Fruit fly (Drosophila melanogaster): ENCODE results near the gene CG44227.
A peak's percentile ranks its signal among the peaks of the same experiment; 100 is the strongest.

Gene CG44227

DNA sequence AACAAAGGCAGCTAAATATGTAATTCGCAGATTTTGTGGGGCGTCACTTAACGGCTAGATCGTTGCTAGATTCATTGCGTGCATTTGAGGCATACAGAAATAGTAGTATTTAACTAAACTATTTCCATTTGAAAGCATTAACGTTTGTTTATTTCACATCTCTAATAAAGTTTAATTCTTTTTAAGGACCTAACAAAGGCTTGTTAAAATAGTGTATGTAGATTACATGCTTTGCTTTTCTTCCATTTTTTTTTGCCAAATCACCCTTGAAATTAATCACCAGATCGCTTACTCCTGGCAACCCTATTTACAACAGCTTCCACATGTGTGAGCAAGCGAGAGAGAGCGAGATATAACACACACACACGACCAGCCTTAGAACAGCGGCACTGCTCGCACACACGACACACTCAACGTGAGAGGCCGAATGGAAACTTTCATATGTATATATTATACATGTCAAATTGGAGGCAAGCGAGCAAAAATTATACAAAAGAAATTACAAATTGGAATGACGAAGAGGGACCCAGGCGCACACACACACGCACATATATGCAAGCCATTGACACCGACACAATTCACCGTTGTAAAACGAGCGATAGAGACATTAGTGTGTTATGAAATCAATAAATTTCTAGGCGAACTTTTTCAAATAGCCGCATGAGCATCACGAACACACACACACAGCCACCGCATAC, 25.6 kb downstream of the CG44227 start (continued):
- TF ChIP-seq h (GFP tag; optimal IDR thresholded peaks at IDR 0.05) (peak; percentile 74), Sp1 (GFP tag; optimal IDR thresholded peaks at IDR 0.05) (peak; percentile 63)

DNA sequence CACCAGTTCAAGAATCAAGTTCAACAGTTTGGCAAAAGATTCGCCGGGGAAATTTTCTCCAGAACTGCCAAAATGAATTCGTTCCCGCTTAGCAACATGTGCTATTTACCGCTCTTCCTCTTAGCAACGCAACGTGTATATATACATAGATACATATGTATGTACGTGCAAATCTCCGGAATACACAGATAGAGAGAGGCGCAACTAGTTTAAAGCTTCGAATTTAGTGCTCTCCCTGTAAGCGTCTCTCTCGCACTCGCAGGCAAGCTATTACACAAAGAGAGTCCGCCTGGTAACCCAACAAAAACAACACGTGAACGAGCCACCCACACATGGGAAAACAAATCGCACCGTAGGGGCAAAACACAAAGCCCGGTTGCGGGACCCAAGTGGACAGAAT, 26.3 kb downstream of the CG44227 start:
- TF ChIP-seq CG32264 (GFP tag; optimal IDR thresholded peaks at IDR 0.05) (no peak), dsf (GFP tag; optimal IDR thresholded peaks at IDR 0.05; ENCODE audit: borderline replicate concordance) (no peak), pan (optimal IDR thresholded peaks at IDR 0.05) (no peak), HLH106 (tag; optimal IDR thresholded peaks at IDR 0.05) (no peak), tai (GFP tag; optimal IDR thresholded peaks at IDR 0.05) (no peak), Abd-B (GFP tag; optimal IDR thresholded peaks at IDR 0.05) (no peak), Hr78 (GFP tag; optimal IDR thresholded peaks at IDR 0.05) (no peak), sage (GFP tag; optimal IDR thresholded peaks at IDR 0.05) (no peak), foxo (GFP tag; optimal IDR thresholded peaks at IDR 0.05) (no peak)

DNA sequence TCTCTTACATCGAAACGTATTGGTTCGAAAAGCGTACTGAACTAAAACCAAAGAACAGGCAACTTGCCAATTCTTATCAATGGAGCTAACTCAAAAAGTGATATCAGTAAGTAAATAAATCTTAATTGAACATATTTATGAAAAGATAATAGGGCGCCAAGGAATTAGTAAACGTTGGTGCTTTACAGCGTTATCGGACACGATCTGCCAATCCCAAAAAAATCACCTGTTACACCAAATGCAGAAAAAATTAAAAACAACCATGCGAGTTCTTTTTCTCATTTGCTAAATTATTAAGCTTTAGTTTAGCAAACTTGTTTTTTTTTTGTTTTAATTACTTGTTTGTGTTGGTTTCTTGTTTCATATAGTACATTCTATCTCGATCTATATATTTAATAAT, 30.3 kb downstream of the CG44227 start, which contains the start of gene CG42489:
Gene CG42489, minus strand, starts transcription at position 101 of the 400 bp plus-strand sequence.
- TF ChIP-seq Rel (GFP tag; optimal IDR thresholded peaks at IDR 0.05) (no peak), Rel (tag; optimal IDR thresholded peaks at IDR 0.05) (no peak), Vsx2 (GFP tag; optimal IDR thresholded peaks at IDR 0.05; ENCODE audit: partially characterized antibody) (no peak), jim (GFP tag; optimal IDR thresholded peaks at IDR 0.05) (no peak), br (GFP tag; optimal IDR thresholded peaks at IDR 0.05) (no peak), woc (GFP tag; optimal IDR thresholded peaks at IDR 0.05) (no peak), fru (GFP tag; optimal IDR thresholded peaks at IDR 0.05) (no peak), brk (GFP tag; optimal IDR thresholded peaks at IDR 0.05) (no peak), usp (GFP tag; optimal IDR thresholded peaks at IDR 0.05) (no peak)

DNA sequence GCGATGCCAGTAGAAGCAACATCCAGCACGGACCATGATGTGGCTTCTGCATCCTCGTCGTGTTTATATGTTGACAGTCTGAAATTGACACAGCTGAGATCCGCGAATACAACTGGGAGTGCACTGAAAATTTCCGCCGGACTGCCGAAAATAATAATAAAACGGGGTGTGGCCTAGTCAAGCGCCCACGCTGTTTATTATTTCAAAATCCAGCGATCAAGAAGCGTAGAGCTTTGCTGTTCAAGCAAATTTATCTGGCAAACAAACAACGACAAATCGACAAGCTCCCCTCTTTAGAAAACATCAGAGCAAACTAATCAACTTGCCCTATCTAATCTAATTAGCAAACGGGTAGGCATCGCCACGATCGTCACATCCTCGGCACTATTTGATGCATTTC, 30.9 kb downstream of the CG44227 start:
- TF ChIP-seq rgr (GFP tag; optimal IDR thresholded peaks at IDR 0.05) (no peak), Rel (GFP tag; optimal IDR thresholded peaks at IDR 0.05) (no peak), Rel (tag; optimal IDR thresholded peaks at IDR 0.05) (no peak), Dif (GFP tag; optimal IDR thresholded peaks at IDR 0.05; ENCODE audit: partially characterized antibody) (no peak), br (GFP tag; optimal IDR thresholded peaks at IDR 0.05) (peak; percentile 25), N (GFP tag; optimal IDR thresholded peaks at IDR 0.05) (no peak), h (GFP tag; optimal IDR thresholded peaks at IDR 0.05) (peak; percentile 55), dmrt93B (GFP tag; optimal IDR thresholded peaks at IDR 0.05) (no peak), psq (GFP tag; optimal IDR thresholded peaks at IDR 0.05) (no peak), HLH106 (tag; optimal IDR thresholded peaks at IDR 0.05) (no peak), brk (GFP tag; optimal IDR thresholded peaks at IDR 0.05) (no peak), fru (GFP tag; optimal IDR thresholded peaks at IDR 0.05) (no peak), Hr83 (GFP tag; optimal IDR thresholded peaks at IDR 0.05; ENCODE audit: poor library complexity, severe bottlenecking) (peak; percentile 89), Hnf4 (GFP tag; optimal IDR thresholded peaks at IDR 0.05) (no peak), foxo (GFP tag; optimal IDR thresholded peaks at IDR 0.05) (peak in 1 of 2 experiments; percentile 14), CrebA (GFP tag; optimal IDR thresholded peaks at IDR 0.05; ENCODE audit: borderline replicate concordance) (no peak)

DNA sequence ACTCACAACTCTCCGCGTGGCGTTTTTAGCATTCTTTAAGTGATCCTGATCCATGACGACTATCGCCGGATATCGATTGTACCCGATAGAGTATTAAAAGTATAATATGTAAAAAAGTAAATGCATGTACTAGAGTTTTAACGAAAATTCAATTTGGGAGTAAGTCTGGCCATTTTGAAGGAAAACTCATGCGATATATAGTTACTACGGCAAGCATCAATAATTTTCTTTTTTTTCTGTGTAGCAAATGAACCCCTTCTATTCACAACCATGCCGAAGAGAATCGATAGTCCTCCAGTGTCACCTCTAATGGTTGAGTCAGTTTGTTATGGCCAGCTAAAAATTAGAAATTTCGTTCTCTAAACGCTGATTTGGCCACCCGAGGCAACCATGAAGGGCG, 32.2 kb downstream of the CG44227 start, which contains the start of the genes Sys1 and Dhod:
Gene Sys1, plus strand, starts transcription at position 91 of the 400 bp plus-strand sequence.
Gene Dhod, minus strand, starts transcription at position 186 of the 400 bp plus-strand sequence.
- TF ChIP-seq Sp1 (GFP tag; optimal IDR thresholded peaks at IDR 0.05) (peak; percentile 57), Dif (GFP tag; optimal IDR thresholded peaks at IDR 0.05; ENCODE audit: partially characterized antibody) (no peak), brk (GFP tag; optimal IDR thresholded peaks at IDR 0.05) (peak; percentile 75), woc (GFP tag; optimal IDR thresholded peaks at IDR 0.05) (peak; percentile 83), GATAd (GFP tag; optimal IDR thresholded peaks at IDR 0.05) (peak; percentile 70), rgr (GFP tag; optimal IDR thresholded peaks at IDR 0.05) (peak; percentile 88), Myc (optimal IDR thresholded peaks at IDR 0.05) (no peak), N (GFP tag; optimal IDR thresholded peaks at IDR 0.05) (no peak), dl (GFP tag; optimal IDR thresholded peaks at IDR 0.05; ENCODE audit: insufficient read depth in 1 of 2, partially characterized antibody in 2 of 2) (no peak), h (GFP tag; optimal IDR thresholded peaks at IDR 0.05) (peak; percentile 91), OdsH (GFP tag; optimal IDR thresholded peaks at IDR 0.05) (peak; percentile 80), CG9705 (GFP tag; optimal IDR thresholded peaks at IDR 0.05) (peak; percentile 61), fru (GFP tag; optimal IDR thresholded peaks at IDR 0.05) (peak; percentile 83), dsf (GFP tag; optimal IDR thresholded peaks at IDR 0.05; ENCODE audit: borderline replicate concordance) (peak; percentile 40), dmrt93B (GFP tag; optimal IDR thresholded peaks at IDR 0.05) (peak; percentile 34), psq (GFP tag; optimal IDR thresholded peaks at IDR 0.05) (peak; percentile 75), lola (GFP tag; optimal IDR thresholded peaks at IDR 0.05) (no peak), Hr78 (GFP tag; optimal IDR thresholded peaks at IDR 0.05) (no peak), Jra (GFP tag; optimal IDR thresholded peaks at IDR 0.05) (peak; percentile 93), CrebA (GFP tag; optimal IDR thresholded peaks at IDR 0.05; ENCODE audit: borderline replicate concordance) (no peak), Dfd (GFP tag; optimal IDR thresholded peaks at IDR 0.05) (no peak), usp (GFP tag; optimal IDR thresholded peaks at IDR 0.05) (no peak), sage (GFP tag; optimal IDR thresholded peaks at IDR 0.05) (peak; percentile 33), Hr83 (GFP tag; optimal IDR thresholded peaks at IDR 0.05; ENCODE audit: poor library complexity, severe bottlenecking) (peak; percentile 84), jim (GFP tag; optimal IDR thresholded peaks at IDR 0.05) (peak; percentile 75), Abd-B (GFP tag; optimal IDR thresholded peaks at IDR 0.05) (no peak), HLH106 (tag; optimal IDR thresholded peaks at IDR 0.05) (peak; percentile 65), CG32264 (GFP tag; optimal IDR thresholded peaks at IDR 0.05) (peak; percentile 15), tai (GFP tag; optimal IDR thresholded peaks at IDR 0.05) (no peak), Mio (GFP tag; optimal IDR thresholded peaks at IDR 0.05) (peak; percentile 47), foxo (GFP tag; optimal IDR thresholded peaks at IDR 0.05) (peak in 1 of 2 experiments; percentile 89), br (GFP tag; optimal IDR thresholded peaks at IDR 0.05) (peak; percentile 83)
